Worm (Caenorhabditis elegans) whole organism, L1 larva: ENCODE data around the gene top-2.

ENCODE experiments used
- blmp-1 ChIP-seq: fragments of 150-350 bp; optimal IDR thresholded peaks from 2 replicates; lab custom pipeline; 2014; ENCODE audit warnings: missing biosample characterization, missing genetic modification characterization
- dsc-1 ChIP-seq: sonication (generic microtip); optimal IDR thresholded peaks from 2 replicates; lab custom pipeline; 2016; ENCODE audit warnings: mild to moderate bottlenecking, missing genetic modification characterization, missing compliant biosample characterization
- fos-1 ChIP-seq: fragments of 150-350 bp; optimal IDR thresholded peaks from 2 replicates; lab custom pipeline; 2014; ENCODE audit warnings: missing biosample characterization, missing genetic modification characterization
- mef-2 ChIP-seq: fragments of 150-350 bp; optimal IDR thresholded peaks from 2 replicates; lab custom pipeline; 2014; ENCODE audit warnings: missing biosample characterization, missing genetic modification characterization
- zip-4 ChIP-seq: fragments of 200-800 bp; sonication (Bioruptor generic); optimal IDR thresholded peaks from 2 replicates; lab custom pipeline; 2018; ENCODE audit warnings: mild to moderate bottlenecking, missing genetic modification characterization, moderate library complexity, missing compliant biosample characterization
- ztf-4 ChIP-seq: fragments of 150-350 bp; optimal IDR thresholded peaks from 2 replicates; lab custom pipeline; 2014; ENCODE audit warnings: missing biosample characterization, missing genetic modification characterization

- peak; percentile 46 for TF ChIP-seq blmp-1 (tag; lab: Kevin White, UChicago)
- no peak for TF ChIP-seq zip-4 (GFP tag; lab: Kevin White, UChicago)
- no peak for TF ChIP-seq ztf-4 (tag; lab: Kevin White, UChicago)
- no peak for TF ChIP-seq mef-2
- TF ChIP-seq dsc-1 (tag; lab: Kevin White, UChicago), result no peak
- TF ChIP-seq fos-1 (tag; lab: Kevin White, UChicago), result no peak
Measured at ce11 chrII:11843441-11843840, 31.5 kb upstream of the top-2 start.
